Fruit fly (Drosophila melanogaster) whole organism, pupa: ENCODE results near the gene snky.
A peak's percentile ranks its signal among the peaks of the same experiment; 100 is the strongest.

Source experiments
- CG10348 ChIP-seq: fragments of 200-800 bp; sonication (Bioruptor generic); IDR thresholded peaks from 2 replicates; pipeline ENCODE4 v1.3.6; 2022; ENCODE audit warnings: missing biosample characterization, missing genetic modification characterization
- CG12605 ChIP-seq: fragments of 200-800 bp; sonication (Bioruptor generic); IDR thresholded peaks from 2 replicates; pipeline ENCODE4 v1.3.6; 2022; ENCODE audit warnings: missing biosample characterization, missing genetic modification characterization
- CG13204 ChIP-seq: fragments of 200-800 bp; sonication (Bioruptor generic); optimal IDR thresholded peaks from 2 replicates; lab custom pipeline; 2018; ENCODE audit warnings: missing biosample characterization, mild to moderate bottlenecking, missing genetic modification characterization, moderate library complexity
- CG14655 ChIP-seq: fragments of 200-800 bp; sonication (Bioruptor generic); optimal IDR thresholded peaks from 3 replicates; lab custom pipeline; 2017; ENCODE audit warnings: mild to moderate bottlenecking, missing biosample characterization, missing genetic modification reagents, missing genetic modification characterization
- CG15710 ChIP-seq: fragments of 200-800 bp; sonication (Bioruptor generic); optimal IDR thresholded peaks from 2 replicates; lab custom pipeline; 2018; ENCODE audit warnings: missing biosample characterization, mild to moderate bottlenecking, missing genetic modification characterization, moderate library complexity
- CG17806 ChIP-seq: fragments of 200-800 bp; sonication (Bioruptor generic); optimal IDR thresholded peaks from 2 replicates; lab custom pipeline; 2018; ENCODE audit warnings: missing biosample characterization, mild to moderate bottlenecking, missing genetic modification characterization, moderate library complexity
- CG32121 ChIP-seq: fragments of 200-800 bp; sonication (Bioruptor generic); IDR thresholded peaks from 2 replicates; pipeline ENCODE4 v1.3.6; 2022; ENCODE audit warnings: missing biosample characterization, missing genetic modification characterization
- CG34367 ChIP-seq: fragments of 200-800 bp; sonication (Bioruptor generic); optimal IDR thresholded peaks from 2 replicates; lab custom pipeline; 2018; ENCODE audit warnings: missing biosample characterization, mild to moderate bottlenecking, missing genetic modification characterization
- CG4496 ChIP-seq: fragments of 200-800 bp; sonication (Bioruptor generic); IDR thresholded peaks from 3 replicates; pipeline ENCODE4 v1.3.6; 2022; ENCODE audit warnings: missing biosample characterization, missing genetic modification characterization
- CG8159 ChIP-seq: fragments of 200-800 bp; sonication (Bioruptor generic); optimal IDR thresholded peaks from 3 replicates; lab custom pipeline; 2018; ENCODE audit warnings: missing biosample characterization, mild to moderate bottlenecking, missing genetic modification characterization, moderate library complexity
- CG8301 ChIP-seq: fragments of 200-800 bp; sonication (Bioruptor generic); optimal IDR thresholded peaks from 2 replicates; lab custom pipeline; 2018; ENCODE audit warnings: missing biosample characterization, mild to moderate bottlenecking, missing genetic modification characterization
- CG9948 ChIP-seq: fragments of 200-800 bp; sonication (Bioruptor generic); optimal IDR thresholded peaks from 2 replicates; lab custom pipeline; 2018; ENCODE audit warnings: missing biosample characterization, mild to moderate bottlenecking, missing genetic modification characterization, moderate library complexity
- D1 ChIP-seq: fragments of 200-800 bp; sonication (Bioruptor generic); optimal IDR thresholded peaks from 2 replicates; lab custom pipeline; 2018; ENCODE audit warnings: missing biosample characterization, mild to moderate bottlenecking, missing genetic modification characterization, moderate library complexity
- EcR ChIP-seq: fragments of 200-800 bp; sonication (Bioruptor generic); optimal IDR thresholded peaks from 3 replicates; lab custom pipeline; 2019; ENCODE audit warnings: missing biosample characterization, missing genetic modification characterization, mild to moderate bottlenecking, moderate library complexity, missing genetic modification reagents
- Ets98B ChIP-seq: fragments of 200-800 bp; sonication (Bioruptor generic); IDR thresholded peaks from 2 replicates; pipeline ENCODE4 v1.3.6; 2022; ENCODE audit warnings: missing biosample characterization, missing genetic modification characterization
- Pif1A ChIP-seq: fragments of 200-800 bp; sonication (Bioruptor generic); optimal IDR thresholded peaks from 3 replicates; lab custom pipeline; 2016; ENCODE audit warnings: missing biosample characterization, missing genetic modification characterization
- Pif1B ChIP-seq: fragments of 200-800 bp; sonication (Bioruptor generic); optimal IDR thresholded peaks from 3 replicates; lab custom pipeline; 2016; ENCODE audit warnings: missing biosample characterization, missing genetic modification characterization
- Snoo ChIP-seq: fragments of 200-800 bp; sonication (Bioruptor generic); optimal IDR thresholded peaks from 3 replicates; lab custom pipeline; 2017; ENCODE audit warnings: missing biosample characterization, mild to moderate bottlenecking, missing genetic modification characterization, inconsistent platforms
- fd96Ca ChIP-seq: fragments of 200-800 bp; sonication (Bioruptor generic); IDR thresholded peaks from 3 replicates; pipeline ENCODE4 v1.3.6; 2022; ENCODE audit warnings: missing biosample characterization, missing genetic modification characterization
- gl ChIP-seq: fragments of 200-800 bp; sonication (Bioruptor generic); optimal IDR thresholded peaks from 2 replicates; lab custom pipeline; 2018; ENCODE audit warnings: missing biosample characterization, mild to moderate bottlenecking, missing genetic modification characterization
- rn ChIP-seq: fragments of 200-800 bp; sonication (Bioruptor generic); IDR thresholded peaks from 2 replicates; pipeline ENCODE4 v1.3.6; 2022; ENCODE audit warnings: missing biosample characterization, missing genetic modification characterization

snky gene

DNA sequence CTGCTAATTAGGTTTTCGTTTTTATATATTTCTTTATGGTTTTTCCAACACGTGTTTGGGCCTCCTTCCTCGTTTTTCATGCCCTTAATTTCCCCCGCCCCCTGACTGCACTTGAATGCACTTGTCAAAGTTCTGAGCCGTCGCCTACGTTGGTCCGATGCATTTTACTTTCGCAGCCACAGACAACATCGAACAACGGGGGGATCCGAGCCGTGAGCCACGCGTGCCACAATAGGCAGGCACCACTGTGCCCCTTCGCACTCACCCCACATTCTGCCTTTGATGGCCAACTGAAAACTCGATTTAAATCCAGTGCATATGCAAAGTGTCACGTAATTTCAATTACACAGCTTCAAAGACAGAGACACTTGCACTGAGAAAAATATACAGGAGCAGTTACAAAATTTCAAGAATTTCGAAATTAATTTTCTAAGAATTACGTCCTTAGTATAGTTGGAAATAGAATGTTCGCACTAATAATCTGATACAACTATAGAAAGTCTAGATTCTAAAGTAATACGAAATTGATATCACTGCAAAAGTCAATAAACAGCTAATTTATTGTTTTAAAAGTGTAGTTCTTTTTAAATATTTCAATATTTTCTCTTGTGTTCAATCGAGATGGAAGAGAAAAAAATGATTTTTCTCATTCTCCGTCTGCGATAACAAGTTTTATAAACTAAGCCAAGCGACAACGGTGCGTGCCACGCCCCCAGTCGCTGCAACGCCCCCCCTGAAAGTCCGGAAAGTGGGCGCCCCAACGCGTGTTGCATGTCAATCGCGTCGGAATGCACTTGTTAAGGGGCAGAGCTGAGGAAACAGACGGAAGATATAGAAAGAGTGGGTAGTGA, 40.5 kb downstream of the snky start:
- TF ChIP-seq CG15710 (tag; lab: Kevin White, UChicago): peak; percentile 55
- TF ChIP-seq CG12605: no peak
- TF ChIP-seq CG10348 (GFP tag; lab: Robert Waterston, UW): no peak
- TF ChIP-seq Snoo (tag; lab: Kevin White, UChicago): no peak
- peak; percentile 71 for TF ChIP-seq CG17806 (tag; lab: Kevin White, UChicago)
- 0 out of 2 replicates have a peak, but pooled peaks have one; percentile 35 for TF ChIP-seq CG32121 (GFP tag; lab: Robert Waterston, UW)
- TF ChIP-seq fd96Ca (GFP tag; lab: Robert Waterston, UW): peak; percentile 40; the same call in 1 of the 3 replicates
- peak; percentile 47 for TF ChIP-seq CG4496 (GFP tag; lab: Robert Waterston, UW)
- no peak for TF ChIP-seq D1 (tag; lab: Kevin White, UChicago)
- TF ChIP-seq CG14655 (GFP tag; lab: Kevin White, UChicago): peak; percentile 68
- TF ChIP-seq Ets98B (GFP tag; lab: Robert Waterston, UW): no peak
- TF ChIP-seq CG13204: no peak
- TF ChIP-seq EcR (GFP tag; lab: Kevin White, UChicago): no peak
- peak; percentile 73 for TF ChIP-seq CG9948 (tag; lab: Kevin White, UChicago)
- TF ChIP-seq Pif1B: no peak
- peak; percentile 45 for TF ChIP-seq Pif1A
- TF ChIP-seq CG34367 (tag; lab: Kevin White, UChicago): peak; percentile 36
- TF ChIP-seq CG8301: peak; percentile 71
- peak; percentile 57 for TF ChIP-seq CG8159 (tag; lab: Kevin White, UChicago)
- no peak for TF ChIP-seq gl (tag; lab: Kevin White, UChicago)
- 0 out of 2 replicates have a peak, but pooled peaks have one; percentile 5 for TF ChIP-seq rn (GFP tag; lab: Robert Waterston, UW)
- TF ChIP-seq, all 21 proteins: peak for 12

DNA sequence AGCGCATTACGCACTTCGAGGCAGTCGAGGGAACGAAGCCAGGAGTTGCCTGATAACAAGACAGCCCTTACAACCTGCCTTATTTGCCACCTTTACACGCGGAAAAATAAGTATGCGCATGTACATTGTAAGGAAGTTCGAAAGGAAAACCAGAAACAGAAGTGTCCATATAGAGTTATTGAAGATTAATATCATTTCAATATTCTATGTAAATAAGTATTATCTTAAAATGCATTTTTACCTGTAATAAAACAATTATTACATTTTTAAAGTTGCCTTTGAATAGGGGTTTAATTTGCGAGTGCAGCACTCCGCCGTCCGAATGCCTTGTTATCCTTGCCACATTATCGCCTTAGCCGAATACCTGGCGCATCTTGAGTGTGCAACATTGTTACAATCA, 43.1 kb downstream of the snky start:
- TF ChIP-seq Pif1A (no peak), Snoo (tag; lab: Kevin White, UChicago) (no peak), rn (GFP tag; lab: Robert Waterston, UW) (no peak), CG8159 (tag; lab: Kevin White, UChicago) (peak; percentile 54), CG17806 (tag; lab: Kevin White, UChicago) (peak; percentile 51), EcR (GFP tag; lab: Kevin White, UChicago) (no peak), CG32121 (GFP tag; lab: Robert Waterston, UW) (no peak), CG4496 (GFP tag; lab: Robert Waterston, UW) (no peak), CG15710 (tag; lab: Kevin White, UChicago) (peak; percentile 28), Ets98B (GFP tag; lab: Robert Waterston, UW) (no peak), CG12605 (no peak), CG14655 (GFP tag; lab: Kevin White, UChicago) (no peak), D1 (tag; lab: Kevin White, UChicago) (no peak), CG34367 (tag; lab: Kevin White, UChicago) (peak; percentile 32), CG9948 (tag; lab: Kevin White, UChicago) (peak; percentile 37), fd96Ca (GFP tag; lab: Robert Waterston, UW) (no peak), CG13204 (no peak)

DNA sequence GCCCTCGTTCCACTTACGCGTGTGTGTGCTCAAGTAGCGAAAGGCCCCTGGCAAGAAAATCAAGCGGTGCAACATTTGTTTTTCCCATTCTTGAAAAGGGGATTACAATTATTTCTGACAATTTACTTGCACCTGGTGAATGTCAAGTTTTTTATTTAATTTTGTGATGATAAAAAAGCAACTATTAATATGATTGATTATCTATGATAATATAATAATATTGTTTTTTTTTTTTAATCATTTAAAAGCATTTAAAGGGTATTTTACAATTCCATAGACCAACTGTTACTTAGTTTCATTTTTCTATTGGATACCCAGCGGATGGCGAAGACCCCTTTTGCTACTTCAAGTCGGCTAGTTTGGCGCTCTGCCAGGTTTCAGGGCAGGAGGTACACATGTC, 43.7 kb downstream of the snky start:
- 0 out of 2 replicates have a peak, but pooled peaks have one; percentile 31 for TF ChIP-seq CG32121 (GFP tag; lab: Robert Waterston, UW)
- peak; percentile 30 for TF ChIP-seq CG14655 (GFP tag; lab: Kevin White, UChicago)
- no peak for TF ChIP-seq Ets98B (GFP tag; lab: Robert Waterston, UW)
- TF ChIP-seq fd96Ca (GFP tag; lab: Robert Waterston, UW): no peak
- TF ChIP-seq CG8301: peak; percentile 2
- peak; percentile 27 for TF ChIP-seq CG9948 (tag; lab: Kevin White, UChicago)
- 0 out of 3 replicates have a peak, but pooled peaks have one; percentile 9 for TF ChIP-seq CG4496 (GFP tag; lab: Robert Waterston, UW)
- TF ChIP-seq CG15710 (tag; lab: Kevin White, UChicago): no peak
- TF ChIP-seq gl (tag; lab: Kevin White, UChicago): no peak
- TF ChIP-seq CG34367 (tag; lab: Kevin White, UChicago): no peak

DNA sequence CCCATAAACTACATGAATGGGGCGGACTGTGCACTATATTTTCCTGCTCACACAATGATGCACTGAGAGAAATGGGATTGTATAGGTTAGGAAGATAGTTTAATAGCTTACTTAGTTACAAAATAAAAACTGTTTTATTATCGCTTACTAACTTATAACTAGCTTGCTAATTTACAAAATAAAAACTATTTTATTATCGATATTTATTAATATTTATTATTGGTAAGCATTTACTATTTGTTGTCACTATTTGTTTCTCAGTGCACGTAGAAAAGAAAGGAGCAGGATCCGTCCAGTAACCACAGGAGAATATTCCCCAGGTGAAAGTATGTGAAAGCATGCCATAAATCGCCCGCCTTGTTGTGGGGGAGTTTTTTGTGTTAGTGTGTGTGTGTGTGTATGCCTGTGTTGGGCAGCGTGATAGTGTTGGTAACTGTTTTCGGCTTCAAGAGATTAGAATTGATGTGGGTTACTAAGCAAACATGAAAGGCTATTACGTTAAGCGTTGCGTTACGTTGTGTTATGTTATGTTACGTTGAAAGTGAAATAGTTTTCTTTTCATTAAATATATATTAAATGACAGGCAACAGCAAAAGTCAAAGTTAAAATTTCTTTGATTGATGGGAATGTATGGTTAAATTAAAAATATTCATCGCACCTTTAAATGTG, 49.2 kb downstream of the snky start:
- TF ChIP-seq CG12605 (no peak), CG10348 (GFP tag; lab: Robert Waterston, UW) (no peak), Snoo (tag; lab: Kevin White, UChicago) (no peak), CG14655 (GFP tag; lab: Kevin White, UChicago) (peak; percentile 3), Pif1A (no peak)
